Worm (Caenorhabditis elegans) whole organism, midembryonic: Measurements from ENCODE around the gene nspd-9.

Experiments used
- flt-1 ChIP-seq: fragments of 200-800 bp; sonication (Bioruptor generic); IDR thresholded peaks from 2 replicates; pipeline ENCODE4 v1.3.6; 2022; ENCODE audit warnings: missing genetic modification characterization, missing compliant biosample characterization
- klf-2 ChIP-seq: fragments of 200-800 bp; sonication (Bioruptor generic); conservative IDR thresholded peaks from 2 replicates; pipeline ENCODE4 v1.3.6; 2022; ENCODE audit warnings: missing genetic modification reagents, missing genetic modification characterization, missing compliant biosample characterization
- med-1 ChIP-seq: sonication (generic microtip); optimal IDR thresholded peaks from 2 replicates; lab custom pipeline; 2017; ENCODE audit warnings: missing genetic modification characterization, mild to moderate bottlenecking, missing compliant biosample characterization, antibody characterized with exemption, missing genetic modification reagents; ENCODE audit not compliant: insufficient read depth
- ref-1 ChIP-seq: fragments of 200-800 bp; sonication (Bioruptor generic); conservative IDR thresholded peaks from 2 replicates; pipeline ENCODE4 v1.3.6; 2022; ENCODE audit warnings: missing genetic modification reagents, missing genetic modification characterization, missing compliant biosample characterization
- tab-1 ChIP-seq: fragments of 200-800 bp; sonication (Bioruptor generic); IDR thresholded peaks from 2 replicates; pipeline ENCODE4 v1.3.6; 2022; ENCODE audit warnings: missing genetic modification characterization, missing compliant biosample characterization
- ztf-23 ChIP-seq: fragments of 200-800 bp; sonication (Bioruptor generic); IDR thresholded peaks from 2 replicates; pipeline ENCODE4 v1.3.6; 2022; ENCODE audit warnings: missing genetic modification reagents, missing genetic modification characterization, missing compliant biosample characterization
- ztf-29 ChIP-seq: fragments of 200-800 bp; sonication (Bioruptor generic); IDR thresholded peaks from 2 replicates; pipeline ENCODE4 v1.3.6; 2022; ENCODE audit warnings: missing genetic modification reagents, missing genetic modification characterization, missing compliant biosample characterization

- TF ChIP-seq ref-1 (GFP tag; lab: Robert Waterston, UW) (no peak), ztf-23 (GFP tag; lab: Robert Waterston, UW) (no peak), tab-1 (GFP tag; lab: Robert Waterston, UW) (no peak), klf-2 (GFP tag; lab: Robert Waterston, UW) (no peak), med-1 (GFP tag; lab: Kevin White, UChicago) (no peak), flt-1 (no peak), ztf-29 (GFP tag; lab: Robert Waterston, UW) (no peak)
Measured at ce11 chrIII:4863127-4863526, 33.0 kb upstream of the nspd-9 start, which contains the start of gene coq-8.
